Fruit fly (Drosophila melanogaster) whole organism, embryonic: ENCODE results near the gene Cpr78Cb.

Experiments
- Adf1 ChIP-seq: fragments of 200-800 bp; sonication (Bioruptor generic); IDR thresholded peaks from 2 replicates; pipeline ENCODE4 v1.3.6; 2022; ENCODE audit warnings: missing biosample characterization, missing genetic modification characterization
- Atf6 ChIP-seq: fragments of 200-800 bp; sonication (Bioruptor generic); IDR thresholded peaks from 2 replicates; pipeline ENCODE4 v1.3.6; 2022; ENCODE audit warnings: missing biosample characterization, missing genetic modification characterization
- Awh ChIP-seq: fragments of 200-800 bp; sonication (Bioruptor generic); IDR thresholded peaks from 2 replicates; pipeline ENCODE4, ENCODE4 v1.3.6; 2022; ENCODE audit warnings: missing biosample characterization, missing genetic modification characterization
- CG10431 ChIP-seq: fragments of 200-800 bp; sonication (Bioruptor generic); optimal IDR thresholded peaks from 3 replicates; lab custom pipeline; 2018; ENCODE audit warnings: missing biosample characterization, mild to moderate bottlenecking, missing genetic modification characterization
- CG10543 ChIP-seq: fragments of 200-800 bp; sonication (Bioruptor generic); optimal IDR thresholded peaks from 3 replicates; lab custom pipeline; 2017; ENCODE audit warnings: missing biosample characterization, mild to moderate bottlenecking, missing genetic modification characterization, moderate library complexity
- CG11093 ChIP-seq: fragments of 200-800 bp; sonication (Bioruptor generic); IDR thresholded peaks from 3 replicates; pipeline ENCODE4 v1.3.6; 2022; ENCODE audit warnings: missing biosample characterization, missing genetic modification characterization
- CG12769 ChIP-seq: fragments of 200-800 bp; sonication (Bioruptor generic); optimal IDR thresholded peaks from 2 replicates; lab custom pipeline; 2019; ENCODE audit warnings: missing biosample characterization, mild to moderate bottlenecking, missing genetic modification characterization, moderate library complexity
- CG1603 ChIP-seq: fragments of 200-800 bp; sonication (Bioruptor generic); optimal IDR thresholded peaks from 2 replicates; lab custom pipeline; 2019; ENCODE audit warnings: missing biosample characterization, mild to moderate bottlenecking, missing genetic modification characterization, moderate library complexity
- CG17359 ChIP-seq: fragments of 200-800 bp; sonication (Bioruptor generic); optimal IDR thresholded peaks from 3 replicates; lab custom pipeline; 2018; ENCODE audit warnings: missing biosample characterization, mild to moderate bottlenecking, missing genetic modification characterization, moderate library complexity
- CG2199 ChIP-seq: fragments of 200-800 bp; sonication (Bioruptor generic); IDR thresholded peaks from 3 replicates; pipeline ENCODE4 v1.3.6; 2022; ENCODE audit warnings: missing biosample characterization, missing genetic modification characterization
- CG32772 ChIP-seq: fragments of 200-800 bp; sonication (Bioruptor generic); IDR thresholded peaks from 2 replicates; pipeline ENCODE4 v1.3.6; 2022; ENCODE audit warnings: missing biosample characterization, missing genetic modification characterization
- CG34422 ChIP-seq: fragments of 200-800 bp; sonication (Bioruptor generic); IDR thresholded peaks from 3 replicates; pipeline ENCODE4 v1.3.6; 2022; ENCODE audit warnings: missing biosample characterization, missing genetic modification characterization
- CG3838 ChIP-seq: fragments of 200-800 bp; sonication (Bioruptor generic); optimal IDR thresholded peaks from 3 replicates; lab custom pipeline; 2016; ENCODE audit warnings: missing biosample characterization, missing genetic modification characterization
- CG4360 ChIP-seq: fragments of 200-800 bp; sonication (Bioruptor generic); IDR thresholded peaks from 2 replicates; pipeline ENCODE4 v1.3.6; 2022; ENCODE audit warnings: missing biosample characterization, missing genetic modification characterization
- CG4854 ChIP-seq: fragments of 200-800 bp; sonication (Bioruptor generic); optimal IDR thresholded peaks from 2 replicates; lab custom pipeline; 2016; ENCODE audit warnings: missing biosample characterization, missing genetic modification characterization, inconsistent platforms
- CG7372 ChIP-seq: fragments of 200-800 bp; sonication (Bioruptor generic); IDR thresholded peaks from 2 replicates; pipeline ENCODE4 v1.3.6; 2022; ENCODE audit warnings: missing biosample characterization, missing genetic modification characterization
- CG8765 ChIP-seq: fragments of 200-800 bp; sonication (Bioruptor generic); IDR thresholded peaks from 2 replicates; pipeline ENCODE4 v1.3.6; 2022; ENCODE audit warnings: missing biosample characterization, missing genetic modification characterization
- CG9609 ChIP-seq: fragments of 200-800 bp; sonication (Bioruptor generic); optimal IDR thresholded peaks from 3 replicates; lab custom pipeline; 2016; ENCODE audit warnings: missing biosample characterization, missing genetic modification characterization
- Deaf1 ChIP-seq: fragments of 200-800 bp; optimal IDR thresholded peaks from 3 replicates; lab custom pipeline; 2019; ENCODE audit warnings: missing biosample characterization, mild to moderate bottlenecking, missing genetic modification characterization, moderate library complexity
- Eip74EF ChIP-seq, 2 experiments: fragments of 200-800 bp in 1 of 2; fragments of >200 bp in 1 of 2; sonication (Bioruptor generic) in 1 of 2; optimal IDR thresholded peaks; 2 replicates each; lab custom pipeline; 2017 to 2019; ENCODE audit warnings: missing biosample characterization in 2 of 2, missing genetic modification characterization in 2 of 2, mild to moderate bottlenecking in 1 of 2, moderate library complexity in 1 of 2
- Hr78 ChIP-seq, 2 experiments: fragments of 200-800 bp in 1 of 2; fragments of >200 bp in 1 of 2; sonication (Bioruptor generic) in 1 of 2; optimal IDR thresholded peaks; 2 replicates each; lab custom pipeline; 2017 to 2019; ENCODE audit warnings: missing biosample characterization in 2 of 2, missing genetic modification characterization in 2 of 2, mild to moderate bottlenecking in 1 of 2, moderate library complexity in 1 of 2
- Jarid2 ChIP-seq: fragments of 200-800 bp; sonication (Bioruptor generic); optimal IDR thresholded peaks from 3 replicates; lab custom pipeline; 2017; ENCODE audit warnings: mild to moderate bottlenecking, missing biosample characterization, missing genetic modification reagents, missing genetic modification characterization
- MBD-R2 ChIP-seq: fragments of 200-800 bp; sonication (Bioruptor generic); IDR thresholded peaks from 2 replicates; pipeline ENCODE4 v1.3.6; 2022; ENCODE audit warnings: missing biosample characterization, missing genetic modification characterization
- Med ChIP-seq: fragments of 200-800 bp; sonication (Bioruptor generic); peaks from one replicate; lab custom pipeline; 2016; ENCODE audit warnings: missing biosample characterization, missing genetic modification characterization, mild to moderate bottlenecking, inconsistent platforms, moderate library complexity
- Pdp1 ChIP-seq, 2 experiments: fragments of 200-800 bp; sonication (Bioruptor generic); optimal IDR thresholded peaks; 3 replicates each; lab custom pipeline; 2016; ENCODE audit warnings: missing biosample characterization in 2 of 2, missing genetic modification characterization in 2 of 2, mild to moderate bottlenecking in 1 of 2, moderate library complexity in 1 of 2
- Scr ChIP-seq: fragments of 200-800 bp; sonication (Bioruptor generic); IDR thresholded peaks from 2 replicates; pipeline ENCODE4 v1.3.6; 2022; ENCODE audit warnings: missing biosample characterization, missing genetic modification characterization; ENCODE audit not compliant: partially characterized antibody
- al ChIP-seq: fragments of 200-800 bp; sonication (Bioruptor generic); IDR thresholded peaks from 2 replicates; pipeline ENCODE4 v1.3.6; 2022; ENCODE audit warnings: missing biosample characterization, missing genetic modification characterization
- ato ChIP-seq: fragments of 200-800 bp; sonication (Bioruptor generic); IDR thresholded peaks from 2 replicates; pipeline ENCODE4 v1.3.6; 2022; ENCODE audit warnings: missing biosample characterization, missing genetic modification characterization; ENCODE audit not compliant: partially characterized antibody
- chinmo ChIP-seq: fragments of 200-800 bp; sonication (Bioruptor generic); IDR thresholded peaks from 4 replicates; pipeline ENCODE4 v1.3.6; 2022; ENCODE audit warnings: missing biosample characterization, missing genetic modification characterization; ENCODE audit not compliant: partially characterized antibody
- ci ChIP-seq: fragments of 200-800 bp; sonication (Bioruptor generic); IDR thresholded peaks from 3 replicates; pipeline ENCODE4 v1.3.6; 2022; ENCODE audit warnings: missing biosample characterization, missing genetic modification characterization
- dimm ChIP-seq: fragments of 200-800 bp; sonication (Bioruptor generic); IDR thresholded peaks from 2 replicates; pipeline ENCODE4 v1.3.6; 2022; ENCODE audit warnings: missing biosample characterization, missing genetic modification characterization
- grn ChIP-seq: fragments of 200-800 bp; sonication (Bioruptor generic); optimal IDR thresholded peaks from 3 replicates; lab custom pipeline; 2017; ENCODE audit warnings: missing biosample characterization, missing genetic modification characterization
- hkb ChIP-seq, 2 experiments: fragments of 200-800 bp in 1 of 2; fragments of >200 bp in 1 of 2; sonication (Bioruptor generic) in 1 of 2; IDR thresholded peaks in 1 of 2; optimal IDR thresholded peaks in 1 of 2; 2 replicates each; pipeline versions ENCODE4 v1.3.6 to Lab custom; 2017 to 2022; ENCODE audit warnings: missing biosample characterization in 1 of 2, missing genetic modification characterization in 1 of 2
- kni ChIP-seq: fragments of 200-800 bp; sonication (Bioruptor generic); optimal IDR thresholded peaks from 3 replicates; lab custom pipeline; 2017; ENCODE audit warnings: mild to moderate bottlenecking, missing biosample characterization, missing genetic modification reagents, missing genetic modification characterization
- lmd ChIP-seq: fragments of 200-800 bp; sonication (Bioruptor generic); IDR thresholded peaks from 2 replicates; pipeline ENCODE4 v1.3.6; 2022; ENCODE audit warnings: missing biosample characterization, missing genetic modification characterization
- luna ChIP-seq: fragments of 200-800 bp; sonication (Bioruptor generic); optimal IDR thresholded peaks from 2 replicates; lab custom pipeline; 2016; ENCODE audit warnings: missing biosample characterization, missing genetic modification characterization
- pros ChIP-seq: fragments of 200-800 bp; sonication (Bioruptor generic); optimal IDR thresholded peaks from 3 replicates; lab custom pipeline; 2019; ENCODE audit warnings: missing biosample characterization, mild to moderate bottlenecking, missing genetic modification characterization, moderate library complexity
- ranshi ChIP-seq: fragments of 200-800 bp; sonication (Bioruptor generic); IDR thresholded peaks from 2 replicates; pipeline ENCODE4 v1.3.6; 2022; ENCODE audit warnings: missing biosample characterization, missing genetic modification characterization
- ro ChIP-seq: fragments of 200-800 bp; sonication (Bioruptor generic); IDR thresholded peaks from 2 replicates; pipeline ENCODE4 v1.3.6; 2022; ENCODE audit warnings: missing biosample characterization, missing genetic modification characterization
- run ChIP-seq: fragments of 200-800 bp; sonication (Bioruptor generic); optimal IDR thresholded peaks from 3 replicates; lab custom pipeline; 2018; ENCODE audit warnings: missing biosample characterization, mild to moderate bottlenecking, missing genetic modification characterization
- sens-2 ChIP-seq: fragments of 200-800 bp; sonication (Bioruptor generic); IDR thresholded peaks from 2 replicates; pipeline ENCODE4 v1.3.6; 2022; ENCODE audit warnings: missing biosample characterization, missing genetic modification characterization
- seq ChIP-seq: fragments of 200-800 bp; sonication (Bioruptor generic); IDR thresholded peaks from 2 replicates; pipeline ENCODE4 v1.3.6; 2022; ENCODE audit warnings: missing biosample characterization, missing genetic modification characterization
- so ChIP-seq: fragments of 200-800 bp; sonication (Bioruptor generic); IDR thresholded peaks from 3 replicates; pipeline ENCODE4 v1.3.6; 2022; ENCODE audit warnings: missing biosample characterization, missing genetic modification characterization
- z ChIP-seq: fragments of 200-800 bp; sonication (Bioruptor generic); IDR thresholded peaks from 3 replicates; pipeline ENCODE4 v1.3.6; 2022; ENCODE audit warnings: missing biosample characterization, missing genetic modification characterization
- zfh1 ChIP-seq: fragments of 200-800 bp; sonication (Bioruptor generic); IDR thresholded peaks from 3 replicates; pipeline ENCODE4 v1.3.6; 2022; ENCODE audit warnings: missing biosample characterization, missing genetic modification characterization

The Cpr78Cb gene

dm6 chr3L:21259257-21259656 lies 35.0 kb upstream of the Cpr78Cb start (continued):
- TF ChIP-seq lmd (GFP tag; lab: Robert Waterston, UW) (peak; percentile 7; the same call in 1 of the 2 replicates), Deaf1 (tag; lab: Kevin White, UChicago) (no peak), Scr (GFP tag; lab: Robert Waterston, UW) (no peak), Eip74EF (GFP tag; optimal IDR thresholded peaks at IDR 0.05; lab: Kevin White, UChicago) (no peak), Jarid2 (GFP tag; lab: Kevin White, UChicago) (no peak), CG8765 (no peak), ato (GFP tag; lab: Robert Waterston, UW) (no peak), hkb (optimal IDR thresholded peaks at IDR 0.05; lab: Kevin White, UChicago) (no peak), hkb (GFP tag; IDR thresholded peaks at IDR 0.05; lab: Robert Waterston, UW) (no peak), CG4854 (GFP tag; lab: Kevin White, UChicago) (no peak), CG1603 (peak; percentile 57), kni (GFP tag; lab: Kevin White, UChicago) (peak; percentile 75), luna (GFP tag; lab: Kevin White, UChicago) (no peak)
- TF ChIP-seq, all 482 proteins: peak for 61

- TF ChIP-seq al (GFP tag; lab: Robert Waterston, UW) (no peak), grn (GFP tag; lab: Kevin White, UChicago) (peak; percentile 57), Awh (GFP tag; lab: Robert Waterston, UW) (peak; percentile 80), chinmo (peak; percentile 63; the same call in 1 of the 4 replicates), CG7372 (GFP tag; lab: Robert Waterston, UW) (peak; percentile 40; the same call in 1 of the 2 replicates), kni (GFP tag; lab: Kevin White, UChicago) (peak; percentile 54), CG10543 (GFP tag; lab: Kevin White, UChicago) (peak; percentile 28), Atf6 (no peak), seq (GFP tag; lab: Robert Waterston, UW) (0 out of 2 replicates have a peak, but pooled peaks have one; percentile 18), CG34422 (peak; percentile 18; the same call in 1 of the 3 replicates), CG12769 (tag; lab: Kevin White, UChicago) (peak; percentile 1), CG11093 (GFP tag; lab: Robert Waterston, UW) (no peak), Hr78 (GFP tag; optimal IDR thresholded peaks at IDR 0.05; lab: Kevin White, UChicago) (peak in 1 of 2 experiments; percentile 63), Med (GFP tag; lab: Kevin White, UChicago) (peak; percentile 76), Pdp1 (GFP tag; optimal IDR thresholded peaks at IDR 0.05; lab: Kevin White, UChicago) (peak in 1 of 2 experiments; percentile 39), ro (no peak), dimm (no peak), sens-2 (GFP tag; lab: Robert Waterston, UW) (0 out of 2 replicates have a peak, but pooled peaks have one; percentile 23), Deaf1 (tag; lab: Kevin White, UChicago) (peak; percentile 23), CG3838 (peak; percentile 29), Adf1 (GFP tag; lab: Robert Waterston, UW) (peak; percentile 23; the same call in 1 of the 2 replicates), so (GFP tag; lab: Robert Waterston, UW) (0 out of 3 replicates have a peak, but pooled peaks have one; percentile 6), CG9609 (no peak), MBD-R2 (no peak), Eip74EF (GFP tag; optimal IDR thresholded peaks at IDR 0.05; lab: Kevin White, UChicago) (peak in 1 of 2 experiments; percentile 55), CG4360 (peak; percentile 39; the same call in 1 of the 2 replicates), zfh1 (0 out of 3 replicates have a peak, but pooled peaks have one; percentile 11), ci (GFP tag; lab: Robert Waterston, UW) (peak; percentile 57; the same call in 1 of the 3 replicates), CG2199 (GFP tag; lab: Robert Waterston, UW) (peak; percentile 85; the same call in 2 of the 3 replicates), CG32772 (no peak), pros (peak; percentile 61), run (peak; percentile 61), z (GFP tag; lab: Robert Waterston, UW) (0 out of 3 replicates have a peak, but pooled peaks have one; percentile 36), CG17359 (tag; lab: Kevin White, UChicago) (no peak), ranshi (0 out of 2 replicates have a peak, but pooled peaks have one; percentile 23), CG10431 (GFP tag; lab: Kevin White, UChicago) (no peak)
Observed at dm6 chr3L:21261403-21262164, 32.7 kb upstream of the Cpr78Cb start.
